Fruit fly (Drosophila melanogaster) whole organism, embryonic: ENCODE data around the gene Cyp4ac1.
A peak's percentile ranks its signal among the peaks of the same experiment; 100 is the strongest.

Source experiments
- Ada2b ChIP-seq: fragments of 200-800 bp; sonication (Bioruptor generic); IDR thresholded peaks from 2 replicates; pipeline ENCODE4 v1.3.6; 2022; ENCODE audit warnings: missing biosample characterization, missing genetic modification characterization
- Atf3 ChIP-seq: fragments of 200-800 bp; sonication (Bioruptor generic); optimal IDR thresholded peaks from 3 replicates; lab custom pipeline; 2016; ENCODE audit warnings: missing biosample characterization, missing genetic modification characterization
- Bdp1 ChIP-seq: fragments of 200-800 bp; sonication (Bioruptor generic); optimal IDR thresholded peaks from 3 replicates; lab custom pipeline; 2016; ENCODE audit warnings: missing biosample characterization, missing genetic modification characterization
- CG11398 ChIP-seq: fragments of 200-800 bp; sonication (Bioruptor generic); optimal IDR thresholded peaks from 2 replicates; lab custom pipeline; 2016; ENCODE audit warnings: missing biosample characterization, missing genetic modification characterization
- CG11504 ChIP-seq: fragments of 200-800 bp; sonication (Bioruptor generic); optimal IDR thresholded peaks from 3 replicates; lab custom pipeline; 2019; ENCODE audit warnings: missing biosample characterization, mild to moderate bottlenecking, missing genetic modification characterization, moderate library complexity
- CG12071 ChIP-seq: fragments of 200-800 bp; sonication (Bioruptor generic); optimal IDR thresholded peaks from 3 replicates; lab custom pipeline; 2018; ENCODE audit warnings: missing biosample characterization, mild to moderate bottlenecking, missing genetic modification characterization
- CG12155 ChIP-seq: fragments of 200-800 bp; sonication (Bioruptor generic); optimal IDR thresholded peaks from 3 replicates; lab custom pipeline; 2016; ENCODE audit warnings: missing biosample characterization, missing genetic modification characterization
- CG13424 ChIP-seq: fragments of 200-800 bp; sonication (Bioruptor generic); optimal IDR thresholded peaks from 2 replicates; lab custom pipeline; 2019; ENCODE audit warnings: missing biosample characterization, mild to moderate bottlenecking, missing genetic modification characterization, moderate library complexity
- CG1603 ChIP-seq: fragments of 200-800 bp; sonication (Bioruptor generic); optimal IDR thresholded peaks from 2 replicates; lab custom pipeline; 2019; ENCODE audit warnings: missing biosample characterization, mild to moderate bottlenecking, missing genetic modification characterization, moderate library complexity
- CG16813 ChIP-seq: fragments of 200-800 bp; sonication (Bioruptor generic); IDR thresholded peaks from 3 replicates; pipeline ENCODE4 v1.3.6; 2022; ENCODE audit warnings: missing biosample characterization, missing genetic modification characterization; ENCODE audit not compliant: partially characterized antibody
- CG17385 ChIP-seq: fragments of 200-800 bp; sonication (Bioruptor generic); optimal IDR thresholded peaks from 3 replicates; lab custom pipeline; 2018; ENCODE audit warnings: missing biosample characterization, mild to moderate bottlenecking, missing genetic modification characterization
- CG30020 ChIP-seq: fragments of 200-800 bp; optimal IDR thresholded peaks from 2 replicates; lab custom pipeline; 2019; ENCODE audit warnings: missing biosample characterization, mild to moderate bottlenecking, missing genetic modification characterization, moderate library complexity
- CG30431 ChIP-seq: fragments of 200-800 bp; sonication (Bioruptor generic); optimal IDR thresholded peaks from 2 replicates; lab custom pipeline; 2017; ENCODE audit warnings: missing biosample characterization, missing genetic modification characterization
- CG4404 ChIP-seq: fragments of 200-800 bp; sonication (Bioruptor generic); IDR thresholded peaks from 2 replicates; pipeline ENCODE4 v1.3.6; 2022; ENCODE audit warnings: missing biosample characterization, missing genetic modification characterization
- CG4820 ChIP-seq: fragments of 200-800 bp; sonication (Bioruptor generic); optimal IDR thresholded peaks from 3 replicates; lab custom pipeline; 2016; ENCODE audit warnings: missing biosample characterization, missing genetic modification characterization
- CG6689 ChIP-seq: fragments of 200-800 bp; sonication (Bioruptor generic); IDR thresholded peaks from 2 replicates; pipeline ENCODE4 v1.3.6; 2022; ENCODE audit warnings: missing biosample characterization, missing genetic modification characterization
- CG7372 ChIP-seq: fragments of 200-800 bp; sonication (Bioruptor generic); IDR thresholded peaks from 2 replicates; pipeline ENCODE4 v1.3.6; 2022; ENCODE audit warnings: missing biosample characterization, missing genetic modification characterization
- CG9609 ChIP-seq: fragments of 200-800 bp; sonication (Bioruptor generic); optimal IDR thresholded peaks from 3 replicates; lab custom pipeline; 2016; ENCODE audit warnings: missing biosample characterization, missing genetic modification characterization
- D19A ChIP-seq: fragments of 200-800 bp; optimal IDR thresholded peaks from 3 replicates; lab custom pipeline; 2019; ENCODE audit warnings: missing biosample characterization, mild to moderate bottlenecking, missing genetic modification characterization, moderate library complexity
- Dad ChIP-seq: fragments of 200-800 bp; sonication (Bioruptor generic); optimal IDR thresholded peaks from 3 replicates; lab custom pipeline; 2016; ENCODE audit warnings: missing biosample characterization, missing genetic modification characterization
- Dbx ChIP-seq: fragments of 200-800 bp; sonication (Bioruptor generic); IDR thresholded peaks from 3 replicates; pipeline ENCODE4 v1.3.6; 2022; ENCODE audit warnings: missing biosample characterization, missing genetic modification characterization
- Deaf1 ChIP-seq: fragments of 200-800 bp; optimal IDR thresholded peaks from 3 replicates; lab custom pipeline; 2019; ENCODE audit warnings: missing biosample characterization, mild to moderate bottlenecking, missing genetic modification characterization, moderate library complexity
- HLH4C ChIP-seq: fragments of 200-800 bp; sonication (Bioruptor generic); IDR thresholded peaks from 3 replicates; pipeline ENCODE4 v1.3.6; 2022; ENCODE audit warnings: missing biosample characterization, missing genetic modification characterization; ENCODE audit not compliant: partially characterized antibody
- Hey ChIP-seq: fragments of 200-800 bp; sonication (Bioruptor generic); optimal IDR thresholded peaks from 3 replicates; lab custom pipeline; 2018; ENCODE audit warnings: missing biosample characterization, mild to moderate bottlenecking, missing genetic modification characterization
- Hr51 ChIP-seq, 2 experiments: fragments of 200-800 bp; sonication (Bioruptor generic); optimal IDR thresholded peaks; 2 replicates in 1 of 2; 3 replicates in 1 of 2; lab custom pipeline; 2016 to 2018; ENCODE audit warnings: missing biosample characterization in 2 of 2, missing genetic modification characterization in 2 of 2, mild to moderate bottlenecking in 1 of 2, moderate library complexity in 1 of 2
- Neu2 ChIP-seq: fragments of 200-800 bp; sonication (Bioruptor generic); optimal IDR thresholded peaks from 3 replicates; lab custom pipeline; 2016; ENCODE audit warnings: missing biosample characterization, missing genetic modification characterization, borderline replicate concordance
- NfI ChIP-seq: fragments of 200-800 bp; sonication (Bioruptor generic); optimal IDR thresholded peaks from 3 replicates; lab custom pipeline; 2018; ENCODE audit warnings: missing biosample characterization, mild to moderate bottlenecking, missing genetic modification characterization, moderate library complexity
- Pdp1 ChIP-seq, 2 experiments: fragments of 200-800 bp; sonication (Bioruptor generic); optimal IDR thresholded peaks; 3 replicates each; lab custom pipeline; 2016; ENCODE audit warnings: missing biosample characterization in 2 of 2, missing genetic modification characterization in 2 of 2, mild to moderate bottlenecking in 1 of 2, moderate library complexity in 1 of 2
- Side ChIP-seq: fragments of 200-800 bp; sonication (Bioruptor generic); optimal IDR thresholded peaks from 2 replicates; lab custom pipeline; 2016; ENCODE audit warnings: missing biosample characterization, missing genetic modification characterization
- Xbp1 ChIP-seq: fragments of 200-800 bp; sonication (Bioruptor generic); optimal IDR thresholded peaks from 3 replicates; lab custom pipeline; 2016; ENCODE audit warnings: missing biosample characterization, mild to moderate bottlenecking, missing genetic modification characterization
- Xrp1 ChIP-seq: fragments of 200-800 bp; sonication (Bioruptor generic); IDR thresholded peaks from 2 replicates; pipeline ENCODE4 v1.3.6; 2022; ENCODE audit warnings: missing biosample characterization, missing genetic modification characterization
- ase ChIP-seq: fragments of 200-800 bp; sonication (Bioruptor generic); IDR thresholded peaks from 3 replicates; pipeline ENCODE4 v1.3.6; 2022; ENCODE audit warnings: missing biosample characterization, missing genetic modification characterization
- cg ChIP-seq: fragments of 200-800 bp; sonication (Bioruptor generic); optimal IDR thresholded peaks from 3 replicates; lab custom pipeline; 2019; ENCODE audit warnings: missing biosample characterization, mild to moderate bottlenecking, missing genetic modification characterization, moderate library complexity
- chn ChIP-seq: fragments of 200-800 bp; sonication (Bioruptor generic); optimal IDR thresholded peaks from 2 replicates; lab custom pipeline; 2016; ENCODE audit warnings: missing biosample characterization, missing genetic modification characterization
- ci ChIP-seq: fragments of 200-800 bp; sonication (Bioruptor generic); IDR thresholded peaks from 3 replicates; pipeline ENCODE4 v1.3.6; 2022; ENCODE audit warnings: missing biosample characterization, missing genetic modification characterization
- crc ChIP-seq: fragments of 200-800 bp; sonication (Bioruptor generic); optimal IDR thresholded peaks from 2 replicates; lab custom pipeline; 2016; ENCODE audit warnings: missing biosample characterization, missing genetic modification characterization
- disco-r ChIP-seq: fragments of 200-800 bp; sonication (Bioruptor generic); optimal IDR thresholded peaks from 2 replicates; lab custom pipeline; 2016; ENCODE audit warnings: missing biosample characterization, missing genetic modification characterization
- dpn ChIP-seq, 2 experiments: fragments of 200-800 bp; sonication (Bioruptor generic); optimal IDR thresholded peaks; 3 replicates each; lab custom pipeline; 2016; ENCODE audit warnings: missing biosample characterization in 2 of 2, missing genetic modification characterization in 2 of 2
- dysf ChIP-seq: fragments of 200-800 bp; sonication (Bioruptor generic); IDR thresholded peaks from 3 replicates; pipeline ENCODE4 v1.3.6; 2022; ENCODE audit warnings: missing biosample characterization, missing genetic modification characterization
- ems ChIP-seq: fragments of 200-800 bp; sonication (Bioruptor generic); optimal IDR thresholded peaks from 3 replicates; lab custom pipeline; 2016; ENCODE audit warnings: missing biosample characterization, missing genetic modification characterization
- mam ChIP-seq: fragments of 200-800 bp; sonication (Bioruptor generic); optimal IDR thresholded peaks from 3 replicates; lab custom pipeline; 2016; ENCODE audit warnings: missing biosample characterization, missing genetic modification characterization
- nerfin-2 ChIP-seq: fragments of 200-800 bp; sonication (Bioruptor generic); IDR thresholded peaks from 2 replicates; pipeline ENCODE4 v1.3.6; 2022; ENCODE audit warnings: missing biosample characterization, missing genetic modification characterization; ENCODE audit not compliant: partially characterized antibody
- nom ChIP-seq: fragments of 200-800 bp; sonication (Bioruptor generic); optimal IDR thresholded peaks from 2 replicates; lab custom pipeline; 2017; ENCODE audit warnings: missing biosample characterization, missing genetic modification characterization, mild to moderate bottlenecking, moderate library complexity, missing genetic modification reagents
- pita ChIP-seq: fragments of 200-800 bp; sonication (Bioruptor generic); optimal IDR thresholded peaks from 2 replicates; lab custom pipeline; 2017; ENCODE audit warnings: missing biosample characterization, mild to moderate bottlenecking, missing genetic modification characterization
- psq ChIP-seq: fragments of 200-800 bp; sonication (Bioruptor generic); optimal IDR thresholded peaks from 2 replicates; lab custom pipeline; 2017; ENCODE audit warnings: missing biosample characterization, missing genetic modification characterization
- shn ChIP-seq: fragments of 200-800 bp; sonication (Bioruptor generic); optimal IDR thresholded peaks from 3 replicates; lab custom pipeline; 2016; ENCODE audit warnings: missing biosample characterization, missing genetic modification characterization
- slbo ChIP-seq: fragments of 200-800 bp; sonication (Bioruptor generic); IDR thresholded peaks from 2 replicates; pipeline ENCODE4 v1.3.6; 2022; ENCODE audit warnings: missing biosample characterization, missing genetic modification characterization
- sug ChIP-seq: fragments of 200-800 bp; optimal IDR thresholded peaks from 2 replicates; lab custom pipeline; 2019; ENCODE audit warnings: missing biosample characterization, mild to moderate bottlenecking, missing genetic modification characterization, moderate library complexity
- trh ChIP-seq: fragments of 200-800 bp; sonication (Bioruptor generic); optimal IDR thresholded peaks from 2 replicates; lab custom pipeline; 2016; ENCODE audit warnings: missing biosample characterization, missing genetic modification characterization
- ttk ChIP-seq: fragments of 200-800 bp; sonication (Bioruptor generic); IDR thresholded peaks from 2 replicates; pipeline ENCODE4 v2.1.2; 2022; ENCODE audit warnings: missing biosample characterization, missing genetic modification characterization

Cyp4ac1 gene

DNA sequence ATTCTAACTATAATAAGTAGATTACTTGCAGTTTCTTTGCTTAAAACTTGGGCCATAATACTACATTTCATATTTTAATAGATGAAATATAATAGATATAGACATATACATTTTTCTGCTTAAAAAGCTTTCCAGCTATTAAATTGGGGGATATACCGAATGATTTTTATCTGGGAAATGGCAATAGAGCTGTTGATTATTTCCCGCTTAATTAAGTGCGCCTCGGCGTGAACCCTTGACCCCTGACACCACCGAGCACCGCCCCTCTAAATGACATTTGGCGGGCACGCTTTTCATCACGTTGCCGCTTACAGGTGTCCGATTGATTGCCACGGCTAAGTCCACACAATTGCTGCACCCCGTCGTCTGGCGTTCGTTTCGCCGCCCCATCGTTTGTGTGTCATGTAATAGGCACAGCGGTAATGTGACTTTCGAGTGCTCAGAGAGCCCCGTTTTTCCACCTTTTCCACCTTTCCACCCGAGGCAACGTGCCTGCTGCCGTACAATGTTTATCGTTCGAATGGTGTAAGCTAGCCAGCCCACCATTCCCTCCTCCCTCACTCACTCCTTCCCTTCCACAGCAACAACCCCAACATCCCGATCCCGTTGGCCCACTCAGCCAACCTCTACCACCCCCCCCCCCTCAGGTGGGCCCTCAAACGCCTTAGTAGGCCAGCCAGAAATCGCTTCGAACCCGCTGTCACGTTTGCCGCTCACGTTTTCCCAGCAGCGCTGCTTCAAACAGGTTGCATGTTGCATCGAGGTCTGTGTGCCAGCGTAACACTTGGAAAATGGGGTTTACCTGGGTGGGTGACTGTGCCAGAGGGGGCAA, 37.2 kb downstream of the Cyp4ac1 start (continued):
- TF ChIP-seq CG13424 (tag; lab: Kevin White, UChicago) (no peak), CG6689 (GFP tag; lab: Robert Waterston, UW) (peak; percentile 56), Hey (tag; lab: Kevin White, UChicago) (no peak), CG4404 (GFP tag; lab: Robert Waterston, UW) (no peak), CG12071 (no peak), shn (GFP tag; lab: Kevin White, UChicago) (no peak), sug (tag; lab: Kevin White, UChicago) (peak; percentile 17), Deaf1 (peak; percentile 30), CG1603 (no peak), Hr51 (GFP tag; optimal IDR thresholded peaks at IDR 0.05; lab: Kevin White, UChicago) (no peak), ttk (GFP tag; lab: Robert Waterston, UW) (peak; percentile 78), Ada2b (no peak), CG12155 (no peak), psq (GFP tag; lab: Kevin White, UChicago) (no peak), ci (peak; percentile 4; the same call in 1 of the 3 replicates), Side (GFP tag; lab: Kevin White, UChicago) (no peak), mam (no peak), CG11504 (no peak), ems (GFP tag; lab: Kevin White, UChicago) (no peak), pita (no peak), ase (GFP tag; lab: Robert Waterston, UW) (no peak), CG4820 (GFP tag; lab: Kevin White, UChicago) (no peak), disco-r (GFP tag; lab: Kevin White, UChicago) (no peak), dysf (GFP tag; lab: Robert Waterston, UW) (no peak), NfI (GFP tag; lab: Kevin White, UChicago) (no peak), dpn (GFP tag; optimal IDR thresholded peaks at IDR 0.05; lab: Kevin White, UChicago) (no peak), CG9609 (GFP tag; lab: Kevin White, UChicago) (no peak), CG30020 (tag; lab: Kevin White, UChicago) (no peak), Xrp1 (GFP tag; lab: Robert Waterston, UW) (no peak), Bdp1 (no peak), slbo (GFP tag; lab: Robert Waterston, UW) (0 out of 2 replicates have a peak, but pooled peaks have one; percentile 4), Dbx (no peak), HLH4C (GFP tag; lab: Robert Waterston, UW) (no peak), Xbp1 (GFP tag; lab: Kevin White, UChicago) (no peak), D19A (tag; lab: Kevin White, UChicago) (no peak), CG16813 (GFP tag; lab: Robert Waterston, UW) (no peak), cg (GFP tag; lab: Kevin White, UChicago) (peak; percentile 31), crc (GFP tag; lab: Kevin White, UChicago) (no peak), CG11398 (GFP tag; lab: Kevin White, UChicago) (no peak), Dad (GFP tag; lab: Kevin White, UChicago) (no peak), Neu2 (no peak), chn (GFP tag; lab: Kevin White, UChicago) (peak; percentile 24), Atf3 (no peak), nerfin-2 (no peak), trh (no peak), CG7372 (GFP tag; lab: Robert Waterston, UW) (no peak), Pdp1 (GFP tag; optimal IDR thresholded peaks at IDR 0.05; lab: Kevin White, UChicago) (peak in 1 of 2 experiments; percentile 77), nom (GFP tag; lab: Kevin White, UChicago) (no peak), CG30431 (GFP tag; lab: Kevin White, UChicago) (no peak), CG17385 (GFP tag; lab: Kevin White, UChicago) (no peak)
